Worm (Caenorhabditis elegans): Measurements from ENCODE around the gene C55B6.5.

DNA sequence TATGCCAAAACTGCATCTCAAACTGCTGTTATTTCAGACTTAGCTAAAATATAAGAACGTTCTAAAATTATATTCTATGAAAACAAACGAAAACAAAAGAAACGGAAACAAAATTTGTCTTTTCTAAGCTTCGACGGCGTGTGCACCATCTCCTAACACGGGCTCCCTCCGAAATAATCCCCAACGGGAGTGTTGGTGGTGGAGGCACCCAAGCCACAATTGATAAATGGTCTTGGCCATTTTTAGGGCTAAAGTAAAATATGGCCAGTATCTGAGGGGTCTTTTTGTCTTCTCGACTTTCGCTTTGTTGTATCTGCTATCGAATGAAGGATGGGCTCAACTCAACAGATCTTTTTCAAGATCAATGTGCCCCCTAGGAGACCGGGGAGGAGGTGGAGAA, 29.7 kb downstream of the C55B6.5 start:
- no peak for TF ChIP-seq nhr-11 (tag; optimal IDR thresholded peaks at IDR 0.05)
- TF ChIP-seq nhr-237 (tag; optimal IDR thresholded peaks at IDR 0.05) = no peak
- no peak for TF ChIP-seq nhr-47 (tag; optimal IDR thresholded peaks at IDR 0.05)
- no peak for TF ChIP-seq elt-2 (tag; optimal IDR thresholded peaks at IDR 0.05)
- TF ChIP-seq grh-1 (GFP tag; IDR thresholded peaks at IDR 0.05) = no peak
- TF ChIP-seq unc-62 (GFP tag; optimal IDR thresholded peaks at IDR 0.05) = no peak
- TF ChIP-seq nhr-76 (tag; optimal IDR thresholded peaks at IDR 0.05) = no peak
- no peak for TF ChIP-seq nhr-77 (tag; optimal IDR thresholded peaks at IDR 0.05)
- no peak for TF ChIP-seq fkh-10 (GFP tag; optimal IDR thresholded peaks at IDR 0.05)
- TF ChIP-seq nhr-19 (GFP tag; conservative IDR thresholded peaks at IDR 0.05) = no peak
- TF ChIP-seq lin-35 (GFP tag; optimal IDR thresholded peaks at IDR 0.05) = no peak
- TF ChIP-seq mep-1 (tag; optimal IDR thresholded peaks at IDR 0.05) = no peak
